Worm (Caenorhabditis elegans): ENCODE results near the gene max-1.

Gene max-1

ce11 chrV:13083751-13084672, 36.0 kb downstream of the max-1 start (continued):
- TF ChIP-seq daf-12 (tag; optimal IDR thresholded peaks at IDR 0.05) (no peak), R02D3.7 (tag; optimal IDR thresholded peaks at IDR 0.05) (no peak)

- no peak for TF ChIP-seq sdz-12 (GFP tag; optimal IDR thresholded peaks at IDR 0.05)
- peak; percentile 3 for TF ChIP-seq rbr-2 (tag; optimal IDR thresholded peaks at IDR 0.05)
- no peak for TF ChIP-seq dmd-9 (GFP tag; IDR thresholded peaks at IDR 0.05)
- no peak for TF ChIP-seq Y48G9A.11 (GFP tag; IDR thresholded peaks at IDR 0.05)
- no peak for TF ChIP-seq jun-1 (tag; optimal IDR thresholded peaks at IDR 0.05)
- no peak for TF ChIP-seq R02D3.7 (tag; optimal IDR thresholded peaks at IDR 0.05)
- TF ChIP-seq hlh-30 (tag; optimal IDR thresholded peaks at IDR 0.05; ENCODE audit: insufficient read depth), result peak; percentile 3
- TF ChIP-seq hlh-11 (tag; optimal IDR thresholded peaks at IDR 0.05), result peak; percentile 90
- TF ChIP-seq mes-2 (tag; optimal IDR thresholded peaks at IDR 0.05; ENCODE audit: poor library complexity, severe bottlenecking), result peak; percentile 48
- TF ChIP-seq T20F7.1 (GFP tag; optimal IDR thresholded peaks at IDR 0.05), result peak; percentile 25
- TF ChIP-seq tra-1 (GFP tag; IDR thresholded peaks at IDR 0.05), result peak; percentile 72; the same call in 1 of the 2 replicates
- TF ChIP-seq mxl-3 (GFP tag; optimal IDR thresholded peaks at IDR 0.05), result peak; percentile 66
- TF ChIP-seq T26A8.4 (GFP tag; IDR thresholded peaks at IDR 0.05), result peak; percentile 55; the same call in 1 of the 2 replicates
- peak; percentile 51 for TF ChIP-seq nhr-48 (tag; optimal IDR thresholded peaks at IDR 0.05)
- TF ChIP-seq mep-1 (tag; optimal IDR thresholded peaks at IDR 0.05), result peak; percentile 75
- TF ChIP-seq hmg-1.1 (GFP tag; IDR thresholded peaks at IDR 0.05), result 0 out of 2 replicates have a peak, but pooled peaks have one; percentile 65
- TF ChIP-seq F26F4.8 (GFP tag; conservative IDR thresholded peaks at IDR 0.05), result no peak
- no peak for TF ChIP-seq F10B5.3 (tag; optimal IDR thresholded peaks at IDR 0.05)
- TF ChIP-seq php-3 (GFP tag; IDR thresholded peaks at IDR 0.05), result no peak
- no peak for TF ChIP-seq Y75B8A.6 (GFP tag; IDR thresholded peaks at IDR 0.05)
- no peak for TF ChIP-seq ceh-44 (GFP tag; IDR thresholded peaks at IDR 0.05)
- TF ChIP-seq lin-38 (GFP tag; IDR thresholded peaks at IDR 0.05), result peak; percentile 25; the same call in 1 of the 2 replicates
- TF ChIP-seq mdt-29 (GFP tag; IDR thresholded peaks at IDR 0.05), result peak; percentile 38; the same call in 1 of the 2 replicates
- no peak for TF ChIP-seq lim-7 (GFP tag; IDR thresholded peaks at IDR 0.05)
- peak; percentile 7 to 62 for TF ChIP-seq lsy-2 (tag; optimal IDR thresholded peaks at IDR 0.05)
- TF ChIP-seq nhr-77 (tag; optimal IDR thresholded peaks at IDR 0.05), result peak; percentile 5
- peak; percentile 7 for TF ChIP-seq nhr-102 (tag; optimal IDR thresholded peaks at IDR 0.05)
- no peak for TF ChIP-seq zfp-3 (GFP tag; conservative IDR thresholded peaks at IDR 0.05)
- TF ChIP-seq dve-1 (tag; optimal IDR thresholded peaks at IDR 0.05; ENCODE audit: insufficient read depth), result peak; percentile 57
- peak in 1 of 2 experiments; percentile 66 for TF ChIP-seq mdl-1 (tag; optimal IDR thresholded peaks at IDR 0.05)
- no peak for TF ChIP-seq snpc-1.2 (GFP tag; IDR thresholded peaks at IDR 0.05)
- TF ChIP-seq ZK337.2 (GFP tag; IDR thresholded peaks at IDR 0.05), result no peak
- TF ChIP-seq nhr-237 (tag; optimal IDR thresholded peaks at IDR 0.05), result no peak
- TF ChIP-seq ctbp-1 (GFP tag; IDR thresholded peaks at IDR 0.05), result 0 out of 2 replicates have a peak, but pooled peaks have one; percentile 46
- TF ChIP-seq dmd-6 (GFP tag; IDR thresholded peaks at IDR 0.05), result peak; percentile 79
- no peak for TF ChIP-seq duxl-1 (tag; optimal IDR thresholded peaks at IDR 0.05; ENCODE audit: poor library complexity)
- peak; percentile 68; the same call in 1 of the 2 replicates for TF ChIP-seq lin-1 (GFP tag; IDR thresholded peaks at IDR 0.05)
- TF ChIP-seq gei-8 (GFP tag; optimal IDR thresholded peaks at IDR 0.05), result no peak
- peak; percentile 100 for TF ChIP-seq aha-1 (tag)
- TF ChIP-seq daf-16 (GFP tag; optimal IDR thresholded peaks at IDR 0.05), result peak; percentile 3 to 89
- peak; percentile 56 for TF ChIP-seq daf-16 (tag; optimal IDR thresholded peaks at IDR 0.05)
- TF ChIP-seq nhr-28 (tag; optimal IDR thresholded peaks at IDR 0.05), result peak; percentile 55
- TF ChIP-seq cey-2 (tag; optimal IDR thresholded peaks at IDR 0.05; ENCODE audit: borderline replicate concordance, insufficient read depth), result no peak
Observed at ce11 chrV:13082442-13083126, 37.4 kb downstream of the max-1 start, which contains the start of gene C34B4.2. Gene C34B4.2, plus strand, starts transcription at chrV:13083055.
